Worm (Caenorhabditis elegans): ENCODE measurements around the gene spp-31.

The spp-31 gene

DNA sequence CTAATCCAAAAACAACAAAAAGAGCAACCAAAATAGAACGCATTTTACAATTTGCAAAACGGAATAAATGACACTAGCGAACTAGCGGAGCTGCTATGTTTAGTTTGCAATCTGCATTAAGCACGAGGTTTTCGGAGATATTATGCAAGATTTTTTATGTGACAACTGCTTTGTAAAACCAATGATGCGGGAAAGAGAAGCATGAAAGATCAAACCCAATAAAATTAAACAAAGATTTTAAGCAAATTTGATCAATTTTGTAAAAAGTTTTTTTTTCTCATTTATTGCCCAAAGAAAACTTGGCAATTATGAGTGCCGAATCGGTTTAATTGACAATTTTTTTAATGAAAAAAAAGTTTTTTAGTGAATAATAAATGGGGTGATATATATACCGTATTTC is 18.6 kb downstream of the spp-31 start, which contains the start of gene Y77E11A.8:
Gene Y77E11A.8, minus strand, starts transcription at position 101 of the 400 bp plus-strand sequence.
- TF ChIP-seq ztf-29 (GFP tag; IDR thresholded peaks at IDR 0.05) (no peak), med-1 (GFP tag; optimal IDR thresholded peaks at IDR 0.05; ENCODE audit: insufficient read depth) (no peak), ztf-23 (GFP tag; IDR thresholded peaks at IDR 0.05) (no peak)

DNA sequence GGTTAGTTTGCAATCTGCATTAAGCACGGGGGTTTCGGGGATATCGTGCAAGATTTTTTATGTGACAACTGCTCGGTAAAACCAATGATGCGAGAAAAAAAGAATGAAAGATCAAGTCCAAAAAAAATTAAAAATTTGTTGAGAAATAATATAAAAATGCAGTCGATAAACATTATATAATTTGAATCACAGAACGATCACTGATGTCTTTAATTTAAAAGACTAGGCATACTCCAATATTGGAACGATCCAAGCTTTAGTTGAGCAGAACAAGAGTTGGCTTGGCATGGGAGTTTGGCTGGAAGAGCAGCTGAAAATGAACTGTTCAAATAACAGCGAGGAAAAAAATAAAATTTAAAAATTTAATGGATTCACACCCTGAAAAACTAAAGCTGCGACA is 20.9 kb downstream of the spp-31 start, which contains the start of gene clec-171:
Gene clec-171, minus strand, starts transcription at position 101 of the 400 bp plus-strand sequence.
- TF ChIP-seq klf-2 (GFP tag; conservative IDR thresholded peaks at IDR 0.05) (no peak), med-1 (GFP tag; optimal IDR thresholded peaks at IDR 0.05; ENCODE audit: insufficient read depth) (no peak), flt-1 (GFP tag; IDR thresholded peaks at IDR 0.05) (no peak), T22C8.4 (GFP tag; IDR thresholded peaks at IDR 0.05) (no peak), ztf-23 (GFP tag; IDR thresholded peaks at IDR 0.05) (no peak), ztf-29 (GFP tag; IDR thresholded peaks at IDR 0.05) (no peak), tab-1 (GFP tag; IDR thresholded peaks at IDR 0.05) (no peak), ref-1 (GFP tag; conservative IDR thresholded peaks at IDR 0.05) (no peak), cog-1 (tag; optimal IDR thresholded peaks at IDR 0.05) (no peak)

DNA sequence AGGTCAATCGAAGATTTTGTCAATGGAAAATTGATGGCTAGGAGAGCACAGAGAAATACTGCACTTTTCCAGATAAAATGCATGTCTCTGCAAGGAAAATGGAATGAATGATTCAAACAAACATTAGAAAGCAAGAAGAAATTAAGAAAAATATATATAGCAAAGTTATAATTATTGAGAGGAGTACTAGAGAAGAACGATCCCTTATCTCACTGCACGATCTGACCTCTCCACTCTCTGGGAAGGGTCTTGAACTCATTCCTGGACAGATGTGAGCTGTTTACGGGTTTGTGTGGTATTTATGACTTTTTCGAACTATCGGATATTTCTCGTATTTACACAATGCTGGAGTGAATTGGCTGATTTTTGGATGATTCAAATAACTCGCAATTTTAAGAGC is 23.9 kb downstream of the spp-31 start, which contains the start of gene Y77E11A.23:
Gene Y77E11A.23, minus strand, starts transcription at position 107 of the 400 bp plus-strand sequence.
- TF ChIP-seq flt-1 (GFP tag; IDR thresholded peaks at IDR 0.05): no peak
- no peak for TF ChIP-seq med-1 (GFP tag; optimal IDR thresholded peaks at IDR 0.05; ENCODE audit: insufficient read depth)

DNA sequence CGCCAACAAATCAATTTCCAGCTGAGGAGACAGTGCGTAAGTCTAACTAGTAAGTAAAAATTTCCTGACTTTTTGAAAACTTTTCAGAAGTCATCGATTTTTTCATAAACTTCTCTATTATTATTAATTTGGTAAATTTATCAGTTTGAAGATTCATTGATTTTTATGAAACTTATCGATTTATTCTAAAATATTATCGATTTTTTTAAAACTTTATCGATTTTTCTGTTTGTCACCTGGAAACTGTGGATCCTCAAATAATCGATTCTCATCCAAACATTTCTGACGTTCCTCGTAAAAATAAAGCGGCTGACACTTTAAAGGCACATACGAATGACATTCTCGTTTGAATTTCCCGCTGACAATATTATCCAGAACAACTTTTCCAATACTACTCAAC is 27.6 kb downstream of the spp-31 start:
- TF ChIP-seq T22C8.4 (GFP tag; IDR thresholded peaks at IDR 0.05) (0 out of 2 replicates have a peak, but pooled peaks have one; percentile 48), tab-1 (GFP tag; IDR thresholded peaks at IDR 0.05) (no peak)

DNA sequence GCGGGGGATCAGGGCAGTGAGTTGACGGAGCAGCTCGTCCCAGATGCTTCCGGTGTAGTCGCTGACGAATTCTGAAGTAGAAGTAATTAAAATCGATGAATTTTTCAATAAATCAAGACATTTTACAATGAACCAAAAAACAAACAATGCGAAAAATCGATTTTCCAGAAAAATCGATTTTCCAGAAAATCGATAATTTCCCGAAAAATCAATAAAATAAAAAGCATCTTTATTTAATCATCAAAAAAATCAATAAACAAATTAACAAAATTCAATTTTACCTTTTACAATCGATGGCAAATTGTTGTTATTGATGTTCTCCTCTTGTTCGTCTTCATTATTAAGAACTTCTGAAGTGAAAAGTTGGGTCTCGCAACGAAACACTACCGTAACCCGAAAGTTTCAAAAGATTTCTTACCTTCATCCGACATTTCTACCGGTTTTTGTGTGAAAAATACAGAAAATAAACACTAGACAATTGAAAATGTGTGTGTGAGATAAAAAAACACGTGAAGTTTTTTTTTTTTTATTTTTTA is 28.3 kb downstream of the spp-31 start, which contains the start of gene clp-6:
Gene clp-6, minus strand, starts transcription at position 486 of the 536 bp plus-strand sequence.
- TF ChIP-seq tab-1 (GFP tag; IDR thresholded peaks at IDR 0.05) (no peak), T22C8.4 (GFP tag; IDR thresholded peaks at IDR 0.05) (peak; percentile 68)

DNA sequence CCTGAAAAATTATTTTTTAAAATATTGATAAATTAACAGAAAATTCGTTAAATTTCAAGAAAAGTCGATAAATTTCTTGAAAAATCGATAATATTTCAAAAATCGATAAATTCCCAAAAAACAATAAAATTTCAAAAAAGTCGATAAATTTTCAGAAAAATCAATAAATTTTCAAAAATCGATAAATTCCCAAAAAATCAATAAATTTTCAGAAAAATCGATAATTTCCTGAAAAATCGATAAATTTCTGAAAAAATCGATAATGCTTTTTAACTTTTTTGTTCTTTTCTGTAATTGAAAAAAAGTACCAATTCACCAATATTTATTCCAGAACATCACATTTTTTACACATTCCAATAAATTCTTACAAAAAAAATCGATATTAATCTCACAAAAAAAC is 28.8 kb downstream of the spp-31 start:
- TF ChIP-seq flt-1 (GFP tag; IDR thresholded peaks at IDR 0.05) (no peak), ref-1 (GFP tag; conservative IDR thresholded peaks at IDR 0.05) (no peak), klf-2 (GFP tag; conservative IDR thresholded peaks at IDR 0.05) (no peak), T22C8.4 (GFP tag; IDR thresholded peaks at IDR 0.05) (peak; percentile 97)

DNA sequence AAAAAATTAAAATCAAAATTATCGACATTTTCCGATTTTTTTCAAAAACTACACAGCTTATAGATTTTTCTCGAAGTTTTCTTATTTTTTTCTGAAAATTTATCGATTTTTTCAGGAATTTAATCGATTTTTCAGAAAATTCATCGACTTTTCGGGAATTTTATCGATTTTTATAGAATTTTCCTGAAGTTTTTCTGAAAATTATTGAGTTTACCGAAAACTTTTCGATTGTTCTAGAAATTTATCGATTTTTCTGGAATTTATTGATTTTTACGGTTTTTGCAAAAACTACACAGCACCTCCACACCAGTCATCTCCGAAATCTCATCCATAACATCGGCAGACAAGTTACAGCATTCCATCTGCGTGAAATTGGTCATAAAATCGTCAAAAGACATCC is 31.3 kb downstream of the spp-31 start:
- no peak for TF ChIP-seq ztf-29 (GFP tag; IDR thresholded peaks at IDR 0.05)
- TF ChIP-seq T22C8.4 (GFP tag; IDR thresholded peaks at IDR 0.05): peak; percentile 37; the same call in 1 of the 2 replicates
- TF ChIP-seq tab-1 (GFP tag; IDR thresholded peaks at IDR 0.05): no peak

DNA sequence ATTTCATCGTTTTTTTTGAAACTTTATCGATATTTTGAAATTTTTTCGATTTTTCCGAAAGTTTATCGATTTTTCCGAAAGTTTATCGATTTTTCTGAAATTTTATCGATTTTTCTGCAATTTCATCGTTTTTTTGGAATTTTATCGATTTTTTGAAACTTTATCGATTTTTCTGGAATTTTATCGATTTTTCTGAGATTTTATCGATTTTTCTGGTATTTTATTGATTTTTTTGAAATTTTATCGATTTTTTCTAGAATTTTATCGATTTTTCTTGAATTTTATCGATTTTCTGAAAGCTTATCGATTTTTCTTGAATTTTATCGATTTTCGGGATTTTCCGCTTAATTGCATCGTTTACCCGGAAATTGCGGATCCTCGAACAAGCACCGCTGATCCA is 37.1 kb downstream of the spp-31 start:
- TF ChIP-seq T22C8.4 (GFP tag; IDR thresholded peaks at IDR 0.05) (peak; percentile 95), ztf-23 (GFP tag; IDR thresholded peaks at IDR 0.05) (no peak)

DNA sequence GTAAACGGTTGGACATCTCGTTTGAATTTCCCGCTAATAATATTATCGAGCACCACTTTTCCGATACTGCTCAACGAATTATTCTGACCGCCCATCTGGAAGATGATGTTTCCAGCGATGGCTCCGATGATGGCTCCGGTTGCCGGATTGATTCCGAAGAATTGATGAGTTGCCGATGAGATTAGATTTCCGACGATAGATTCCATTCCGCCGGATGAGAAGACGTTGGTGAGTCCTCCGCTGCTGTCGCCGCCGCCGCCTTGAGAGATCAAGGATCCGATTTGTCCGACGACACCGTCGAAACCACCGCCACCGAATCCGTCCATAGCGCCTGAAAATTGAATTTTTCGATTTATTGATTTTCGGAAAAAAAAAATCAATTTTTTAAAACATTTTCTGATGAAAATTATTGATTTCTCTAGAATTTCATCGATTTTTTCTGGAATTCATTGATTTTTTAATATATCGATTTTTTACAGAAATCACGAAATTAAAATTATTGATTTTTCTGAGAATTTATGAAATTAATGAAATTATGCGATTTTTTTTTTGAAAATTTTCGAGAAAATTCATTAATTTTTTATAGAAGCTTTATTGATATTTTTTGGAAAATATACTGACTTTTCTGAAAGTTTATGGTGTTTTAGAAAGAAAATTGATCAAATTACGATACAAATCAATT is 37.8 kb downstream of the spp-31 start:
- TF ChIP-seq T22C8.4 (GFP tag; IDR thresholded peaks at IDR 0.05): peak; percentile 35; the same call in 1 of the 2 replicates
- TF ChIP-seq cog-1 (tag; optimal IDR thresholded peaks at IDR 0.05): no peak
- no peak for TF ChIP-seq med-1 (GFP tag; optimal IDR thresholded peaks at IDR 0.05; ENCODE audit: insufficient read depth)
- TF ChIP-seq ztf-23 (GFP tag; IDR thresholded peaks at IDR 0.05): no peak
- no peak for TF ChIP-seq ref-1 (GFP tag; conservative IDR thresholded peaks at IDR 0.05)

DNA sequence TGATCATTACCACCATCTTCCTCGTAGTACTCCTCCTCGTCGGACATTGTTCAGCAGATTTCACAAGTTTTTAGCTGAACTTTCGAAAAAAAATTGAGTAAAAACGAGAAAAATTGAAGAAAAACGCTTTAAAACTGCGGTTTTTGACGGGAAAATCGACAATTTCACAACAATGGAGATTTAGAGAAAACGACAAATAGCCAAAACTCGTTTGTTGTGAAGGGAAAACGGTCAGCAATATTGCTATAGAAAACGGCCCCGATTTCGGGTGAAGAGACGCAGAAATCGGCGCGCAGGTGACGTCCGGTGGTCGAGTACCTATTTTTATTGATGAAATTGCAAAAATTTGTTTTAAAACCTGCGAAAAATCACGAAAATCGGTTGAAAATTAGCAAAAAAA is 39.6 kb downstream of the spp-31 start, which contains the start of gene clp-7:
Gene clp-7, minus strand, starts transcription at position 47 of the 400 bp plus-strand sequence.
- TF ChIP-seq klf-2 (GFP tag; conservative IDR thresholded peaks at IDR 0.05) (no peak), flt-1 (GFP tag; IDR thresholded peaks at IDR 0.05) (no peak), ref-1 (GFP tag; conservative IDR thresholded peaks at IDR 0.05) (no peak), ztf-23 (GFP tag; IDR thresholded peaks at IDR 0.05) (no peak), tab-1 (GFP tag; IDR thresholded peaks at IDR 0.05) (no peak), med-1 (GFP tag; optimal IDR thresholded peaks at IDR 0.05; ENCODE audit: insufficient read depth) (no peak), ztf-29 (GFP tag; IDR thresholded peaks at IDR 0.05) (no peak), cog-1 (tag; optimal IDR thresholded peaks at IDR 0.05) (no peak), T22C8.4 (GFP tag; IDR thresholded peaks at IDR 0.05) (no peak)

DNA sequence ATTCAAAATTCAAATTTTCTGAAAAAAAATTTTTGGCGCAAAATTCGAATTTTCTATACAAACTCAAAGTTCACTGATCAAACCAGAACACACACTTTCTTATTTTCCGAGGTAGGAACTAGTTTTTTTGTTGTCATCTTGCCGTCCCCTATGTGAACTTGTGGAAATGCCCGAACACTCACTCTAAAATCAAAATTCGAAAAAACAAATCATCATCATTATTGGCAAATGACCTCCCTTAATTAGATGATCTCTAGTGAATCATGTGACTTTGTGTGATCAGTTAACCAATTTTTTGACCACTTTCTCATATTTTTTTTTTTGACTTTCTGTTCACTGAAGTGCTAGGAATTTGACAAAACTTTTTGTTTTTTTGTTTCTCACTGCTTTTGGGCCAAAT is 46.1 kb downstream of the spp-31 start:
- TF ChIP-seq ref-1 (GFP tag; conservative IDR thresholded peaks at IDR 0.05) (no peak), klf-2 (GFP tag; conservative IDR thresholded peaks at IDR 0.05) (no peak), tab-1 (GFP tag; IDR thresholded peaks at IDR 0.05) (no peak), T22C8.4 (GFP tag; IDR thresholded peaks at IDR 0.05) (no peak), flt-1 (GFP tag; IDR thresholded peaks at IDR 0.05) (no peak), cog-1 (tag; optimal IDR thresholded peaks at IDR 0.05) (no peak), ztf-29 (GFP tag; IDR thresholded peaks at IDR 0.05) (no peak), ztf-23 (GFP tag; IDR thresholded peaks at IDR 0.05) (no peak), med-1 (GFP tag; optimal IDR thresholded peaks at IDR 0.05; ENCODE audit: insufficient read depth) (no peak)
